Worm (Caenorhabditis elegans): ENCODE measurements around the gene T08B6.4.

- TF ChIP-seq cog-1 (tag; optimal IDR thresholded peaks at IDR 0.05): no peak
- no peak for TF ChIP-seq flt-1 (GFP tag; IDR thresholded peaks at IDR 0.05)
- TF ChIP-seq ztf-23 (GFP tag; IDR thresholded peaks at IDR 0.05): no peak
- no peak for TF ChIP-seq ztf-29 (GFP tag; IDR thresholded peaks at IDR 0.05)
- TF ChIP-seq T22C8.4 (GFP tag; IDR thresholded peaks at IDR 0.05): no peak
- no peak for TF ChIP-seq tab-1 (GFP tag; IDR thresholded peaks at IDR 0.05)
- TF ChIP-seq med-1 (GFP tag; optimal IDR thresholded peaks at IDR 0.05; ENCODE audit: insufficient read depth): no peak
- TF ChIP-seq klf-2 (GFP tag; conservative IDR thresholded peaks at IDR 0.05): no peak
- TF ChIP-seq ref-1 (GFP tag; conservative IDR thresholded peaks at IDR 0.05): no peak
Observed at ce11 chrIV:4953887-4954286, 48.4 kb downstream of the T08B6.4 start, which contains the start of gene str-163.
